Fruit fly (Drosophila melanogaster): ENCODE data around the gene CG12523.

The CG12523 gene

dm6 chr3L:10847790-10848492, 47.0 kb downstream of the CG12523 start (continued):
- TF ChIP-seq twi (tag; optimal IDR thresholded peaks at IDR 0.05), result peak; percentile 10
- peak; percentile 52; the same call in 1 of the 3 replicates for TF ChIP-seq zfh1 (GFP tag; IDR thresholded peaks at IDR 0.05)
- no peak for TF ChIP-seq CG8290 (GFP tag; optimal IDR thresholded peaks at IDR 0.05)
- no peak for TF ChIP-seq CG8290 (tag; optimal IDR thresholded peaks at IDR 0.05)
- no peak for TF ChIP-seq CG12219 (GFP tag; optimal IDR thresholded peaks at IDR 0.05)
- TF ChIP-seq NFAT (GFP tag; IDR thresholded peaks at IDR 0.05), result 0 out of 2 replicates have a peak, but pooled peaks have one; percentile 20
- TF ChIP-seq lilli (GFP tag; optimal IDR thresholded peaks at IDR 0.05), result peak; percentile 19
- TF ChIP-seq CG10462 (GFP tag; optimal IDR thresholded peaks at IDR 0.05), result peak; percentile 16
- peak; percentile 41 for TF ChIP-seq trem (tag; optimal IDR thresholded peaks at IDR 0.05)
- no peak for TF ChIP-seq Hmr (GFP tag; optimal IDR thresholded peaks at IDR 0.05)
- no peak for TF ChIP-seq CG12236 (GFP tag; optimal IDR thresholded peaks at IDR 0.05)
- no peak for TF ChIP-seq CG2120 (GFP tag; optimal IDR thresholded peaks at IDR 0.05)
- peak; percentile 87 for TF ChIP-seq dmrt11E (tag; optimal IDR thresholded peaks at IDR 0.05)
- peak; percentile 85 for TF ChIP-seq fd102C (GFP tag; optimal IDR thresholded peaks at IDR 0.05)
- TF ChIP-seq CG9215 (GFP tag; IDR thresholded peaks at IDR 0.05), result no peak
- TF ChIP-seq bowl (GFP tag; IDR thresholded peaks at IDR 0.05), result no peak
- TF ChIP-seq ac (GFP tag; optimal IDR thresholded peaks at IDR 0.05), result peak; percentile 73
- peak; percentile 76 for TF ChIP-seq grn (GFP tag; optimal IDR thresholded peaks at IDR 0.05)
- peak; percentile 71 for TF ChIP-seq CG10959 (GFP tag; IDR thresholded peaks at IDR 0.05)
- no peak for TF ChIP-seq CG32532 (GFP tag; IDR thresholded peaks at IDR 0.05)
- peak; percentile 43 for TF ChIP-seq Usf (GFP tag; optimal IDR thresholded peaks at IDR 0.05)
- peak; percentile 69 for TF ChIP-seq phol (tag; optimal IDR thresholded peaks at IDR 0.05)
- peak; percentile 48 for TF ChIP-seq CG10209 (GFP tag; optimal IDR thresholded peaks at IDR 0.05)
- no peak for TF ChIP-seq sens-2 (GFP tag; IDR thresholded peaks at IDR 0.05)
- peak; percentile 72 for TF ChIP-seq CG13775 (GFP tag; optimal IDR thresholded peaks at IDR 0.05)
- TF ChIP-seq az2 (GFP tag; optimal IDR thresholded peaks at IDR 0.05), result peak; percentile 22
- TF ChIP-seq CG9727 (GFP tag; optimal IDR thresholded peaks at IDR 0.05), result peak; percentile 86
- TF ChIP-seq CG4404 (GFP tag; IDR thresholded peaks at IDR 0.05), result peak; percentile 72; the same call in 1 of the 2 replicates
- no peak for TF ChIP-seq B-H1 (GFP tag; IDR thresholded peaks at IDR 0.05)

- TF ChIP-seq CG5180 (GFP tag; optimal IDR thresholded peaks at IDR 0.05), result peak; percentile 17
- peak; percentile 13 for TF ChIP-seq CG18599 (GFP tag; optimal IDR thresholded peaks at IDR 0.05)
- TF ChIP-seq sens (GFP tag), result peak; percentile 60
- peak; percentile 70; the same call in 1 of the 4 replicates for TF ChIP-seq chinmo (GFP tag; IDR thresholded peaks at IDR 0.05; ENCODE audit: partially characterized antibody)
- TF ChIP-seq CG18764 (GFP tag; optimal IDR thresholded peaks at IDR 0.05), result no peak
- TF ChIP-seq HLH4C (GFP tag; IDR thresholded peaks at IDR 0.05; ENCODE audit: partially characterized antibody), result no peak
- peak; percentile 54; the same call in 2 of the 3 replicates for TF ChIP-seq CG6791 (GFP tag; IDR thresholded peaks at IDR 0.05; ENCODE audit: partially characterized antibody)
- peak; percentile 40 for TF ChIP-seq Med (GFP tag)
- no peak for TF ChIP-seq CG8290 (GFP tag; optimal IDR thresholded peaks at IDR 0.05)
- peak in 1 of 2 experiments; percentile 54 for TF ChIP-seq CG8290 (tag; optimal IDR thresholded peaks at IDR 0.05)
- TF ChIP-seq oc (tag; optimal IDR thresholded peaks at IDR 0.05), result peak; percentile 45
- TF ChIP-seq Rfx (GFP tag; IDR thresholded peaks at IDR 0.05), result 0 out of 2 replicates have a peak, but pooled peaks have one; percentile 20
- TF ChIP-seq CG12769 (tag; optimal IDR thresholded peaks at IDR 0.05), result peak; percentile 33
- TF ChIP-seq CG2199 (GFP tag; IDR thresholded peaks at IDR 0.05), result peak; percentile 95
- TF ChIP-seq CG18011 (GFP tag; optimal IDR thresholded peaks at IDR 0.05), result no peak
- peak; percentile 95 for TF ChIP-seq grn (GFP tag; optimal IDR thresholded peaks at IDR 0.05)
- TF ChIP-seq CG16815 (GFP tag; optimal IDR thresholded peaks at IDR 0.05), result no peak
- no peak for TF ChIP-seq Eip74EF (GFP tag; optimal IDR thresholded peaks at IDR 0.05)
- no peak for TF ChIP-seq nerfin-2 (GFP tag; IDR thresholded peaks at IDR 0.05; ENCODE audit: partially characterized antibody)
- TF ChIP-seq CG4360 (GFP tag; IDR thresholded peaks at IDR 0.05), result peak; percentile 45
- peak; percentile 71 for TF ChIP-seq CG32767 (GFP tag; IDR thresholded peaks at IDR 0.05)
- no peak; the same call in 2 of the 3 replicates for TF ChIP-seq row (GFP tag; IDR thresholded peaks at IDR 0.05)
Measured at dm6 chr3L:10848712-10849377, 47.9 kb downstream of the CG12523 start.
